Worm (Caenorhabditis elegans): ENCODE measurements around the gene spon-1.

DNA sequence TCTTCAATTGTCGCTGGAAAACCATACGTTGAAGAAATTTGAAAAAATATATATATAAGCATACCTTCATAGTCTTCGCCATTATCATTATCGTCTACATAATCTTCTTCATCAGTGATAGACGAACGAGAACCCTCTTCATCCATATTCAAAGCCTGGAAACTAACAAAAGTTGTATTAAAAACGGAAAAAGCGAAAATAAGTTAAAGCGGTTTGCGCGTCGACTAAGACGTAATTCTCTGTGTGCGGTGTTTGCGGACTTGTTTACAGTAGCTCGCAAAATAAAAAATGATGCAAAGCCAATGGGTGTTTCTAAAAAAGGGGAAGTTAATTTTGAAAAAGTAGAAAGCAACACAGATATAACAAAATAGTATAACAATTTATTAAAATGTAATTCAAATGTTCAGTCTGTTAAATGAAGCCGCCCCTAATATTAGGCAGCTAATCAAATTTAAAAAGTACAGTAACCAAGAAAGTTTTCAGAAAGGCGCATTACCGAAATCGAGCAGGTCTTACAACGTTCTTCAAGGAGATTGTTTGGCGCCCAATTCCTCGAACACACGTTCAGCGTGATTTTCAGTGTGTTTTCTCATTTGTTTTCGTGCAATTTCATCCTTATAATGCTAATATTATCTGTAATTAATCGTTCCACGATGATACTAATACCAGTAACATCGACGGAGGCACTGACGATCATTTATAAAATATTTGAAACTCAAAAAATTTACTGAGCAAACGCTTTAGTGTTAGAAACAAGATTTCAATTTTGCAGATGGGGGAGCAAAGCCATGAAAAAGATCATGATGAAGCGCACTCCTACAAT is 15.7 kb downstream of the spon-1 start, which contains the start of the genes T07F8.4 and gld-3:
- peak; percentile 41 to 96 for TF ChIP-seq lsy-2 (tag; optimal IDR thresholded peaks at IDR 0.05)
- TF ChIP-seq nhr-12 (tag; optimal IDR thresholded peaks at IDR 0.05) = no peak
